Worm (Caenorhabditis elegans): ENCODE data around the gene sax-3.

Gene sax-3

ce11 chrX:3444514-3444913, 21.2 kb downstream of the sax-3 start, which contains the start of gene ZK813.7:
TSS of gene ZK813.7 (plus strand) at chrX:3444814.
- TF ChIP-seq med-1 (GFP tag; optimal IDR thresholded peaks at IDR 0.05; ENCODE audit: insufficient read depth) (no peak), ztf-23 (GFP tag; IDR thresholded peaks at IDR 0.05) (no peak), tab-1 (GFP tag; IDR thresholded peaks at IDR 0.05) (no peak), ref-1 (GFP tag; conservative IDR thresholded peaks at IDR 0.05) (no peak), cog-1 (tag; optimal IDR thresholded peaks at IDR 0.05) (no peak), T22C8.4 (GFP tag; IDR thresholded peaks at IDR 0.05) (no peak)

ce11 chrX:3443526-3443925, 22.2 kb downstream of the sax-3 start, which contains the start of gene ZK813.2:
TSS of gene ZK813.2 (plus strand) at chrX:3443826.
- TF ChIP-seq ztf-29 (GFP tag; IDR thresholded peaks at IDR 0.05) (no peak), klf-2 (GFP tag; conservative IDR thresholded peaks at IDR 0.05) (no peak), flt-1 (GFP tag; IDR thresholded peaks at IDR 0.05) (no peak), cog-1 (tag; optimal IDR thresholded peaks at IDR 0.05) (no peak), T22C8.4 (GFP tag; IDR thresholded peaks at IDR 0.05) (no peak), ref-1 (GFP tag; conservative IDR thresholded peaks at IDR 0.05) (no peak), ztf-23 (GFP tag; IDR thresholded peaks at IDR 0.05) (no peak), tab-1 (GFP tag; IDR thresholded peaks at IDR 0.05) (no peak), med-1 (GFP tag; optimal IDR thresholded peaks at IDR 0.05; ENCODE audit: insufficient read depth) (no peak)

ce11 chrX:3441539-3441938, 24.2 kb downstream of the sax-3 start, which contains the start of gene ZK813.3:
TSS of gene ZK813.3 (plus strand) at chrX:3441839.
- TF ChIP-seq ztf-29 (GFP tag; IDR thresholded peaks at IDR 0.05), result no peak
- no peak for TF ChIP-seq med-1 (GFP tag; optimal IDR thresholded peaks at IDR 0.05; ENCODE audit: insufficient read depth)
- no peak for TF ChIP-seq T22C8.4 (GFP tag; IDR thresholded peaks at IDR 0.05)
- TF ChIP-seq cog-1 (tag; optimal IDR thresholded peaks at IDR 0.05), result no peak
- no peak for TF ChIP-seq ref-1 (GFP tag; conservative IDR thresholded peaks at IDR 0.05)
- no peak for TF ChIP-seq klf-2 (GFP tag; conservative IDR thresholded peaks at IDR 0.05)
- no peak for TF ChIP-seq ztf-23 (GFP tag; IDR thresholded peaks at IDR 0.05)
- no peak for TF ChIP-seq flt-1 (GFP tag; IDR thresholded peaks at IDR 0.05)
- no peak for TF ChIP-seq tab-1 (GFP tag; IDR thresholded peaks at IDR 0.05)

- TF ChIP-seq T22C8.4 (GFP tag; IDR thresholded peaks at IDR 0.05), result no peak
- TF ChIP-seq klf-2 (GFP tag; conservative IDR thresholded peaks at IDR 0.05), result no peak
- TF ChIP-seq ref-1 (GFP tag; conservative IDR thresholded peaks at IDR 0.05), result no peak
- TF ChIP-seq cog-1 (tag; optimal IDR thresholded peaks at IDR 0.05), result no peak
- no peak for TF ChIP-seq ztf-29 (GFP tag; IDR thresholded peaks at IDR 0.05)
- TF ChIP-seq flt-1 (GFP tag; IDR thresholded peaks at IDR 0.05), result no peak
- no peak for TF ChIP-seq tab-1 (GFP tag; IDR thresholded peaks at IDR 0.05)
- no peak for TF ChIP-seq ztf-23 (GFP tag; IDR thresholded peaks at IDR 0.05)
- no peak for TF ChIP-seq med-1 (GFP tag; optimal IDR thresholded peaks at IDR 0.05; ENCODE audit: insufficient read depth)
Measured at ce11 chrX:3440308-3440707, 25.4 kb downstream of the sax-3 start.

- TF ChIP-seq ref-1 (GFP tag; conservative IDR thresholded peaks at IDR 0.05) (no peak), flt-1 (GFP tag; IDR thresholded peaks at IDR 0.05) (no peak), med-1 (GFP tag; optimal IDR thresholded peaks at IDR 0.05; ENCODE audit: insufficient read depth) (no peak), tab-1 (GFP tag; IDR thresholded peaks at IDR 0.05) (no peak), ztf-23 (GFP tag; IDR thresholded peaks at IDR 0.05) (no peak), T22C8.4 (GFP tag; IDR thresholded peaks at IDR 0.05) (no peak), cog-1 (tag; optimal IDR thresholded peaks at IDR 0.05) (no peak), klf-2 (GFP tag; conservative IDR thresholded peaks at IDR 0.05) (no peak), ztf-29 (GFP tag; IDR thresholded peaks at IDR 0.05) (no peak)
Measured at ce11 chrX:3439823-3440222, 25.9 kb downstream of the sax-3 start.

ce11 chrX:3430020-3430419, 35.7 kb downstream of the sax-3 start, which contains the start of gene ZK813.4:
TSS of gene ZK813.4 (minus strand) at chrX:3430120.
- no peak for TF ChIP-seq med-1 (GFP tag; optimal IDR thresholded peaks at IDR 0.05; ENCODE audit: insufficient read depth)
- no peak for TF ChIP-seq ztf-29 (GFP tag; IDR thresholded peaks at IDR 0.05)
- TF ChIP-seq T22C8.4 (GFP tag; IDR thresholded peaks at IDR 0.05), result no peak
- TF ChIP-seq tab-1 (GFP tag; IDR thresholded peaks at IDR 0.05), result no peak
- TF ChIP-seq ref-1 (GFP tag; conservative IDR thresholded peaks at IDR 0.05), result no peak
- TF ChIP-seq cog-1 (tag; optimal IDR thresholded peaks at IDR 0.05), result no peak
- no peak for TF ChIP-seq klf-2 (GFP tag; conservative IDR thresholded peaks at IDR 0.05)
- no peak for TF ChIP-seq flt-1 (GFP tag; IDR thresholded peaks at IDR 0.05)
- TF ChIP-seq ztf-23 (GFP tag; IDR thresholded peaks at IDR 0.05), result no peak

ce11 chrX:3429122-3429521, 36.6 kb downstream of the sax-3 start:
- no peak for TF ChIP-seq ztf-23 (GFP tag; IDR thresholded peaks at IDR 0.05)
- TF ChIP-seq ztf-29 (GFP tag; IDR thresholded peaks at IDR 0.05), result no peak
- no peak for TF ChIP-seq med-1 (GFP tag; optimal IDR thresholded peaks at IDR 0.05; ENCODE audit: insufficient read depth)
- TF ChIP-seq klf-2 (GFP tag; conservative IDR thresholded peaks at IDR 0.05), result no peak
- no peak for TF ChIP-seq T22C8.4 (GFP tag; IDR thresholded peaks at IDR 0.05)
- TF ChIP-seq flt-1 (GFP tag; IDR thresholded peaks at IDR 0.05), result no peak
- no peak for TF ChIP-seq ref-1 (GFP tag; conservative IDR thresholded peaks at IDR 0.05)
- TF ChIP-seq tab-1 (GFP tag; IDR thresholded peaks at IDR 0.05), result no peak
- no peak for TF ChIP-seq cog-1 (tag; optimal IDR thresholded peaks at IDR 0.05)

- no peak for TF ChIP-seq tab-1 (GFP tag; IDR thresholded peaks at IDR 0.05)
- no peak for TF ChIP-seq T22C8.4 (GFP tag; IDR thresholded peaks at IDR 0.05)
- TF ChIP-seq ztf-29 (GFP tag; IDR thresholded peaks at IDR 0.05), result no peak
- TF ChIP-seq cog-1 (tag; optimal IDR thresholded peaks at IDR 0.05), result no peak
- TF ChIP-seq flt-1 (GFP tag; IDR thresholded peaks at IDR 0.05), result no peak
- no peak for TF ChIP-seq med-1 (GFP tag; optimal IDR thresholded peaks at IDR 0.05; ENCODE audit: insufficient read depth)
- no peak for TF ChIP-seq klf-2 (GFP tag; conservative IDR thresholded peaks at IDR 0.05)
- no peak for TF ChIP-seq ref-1 (GFP tag; conservative IDR thresholded peaks at IDR 0.05)
- no peak for TF ChIP-seq ztf-23 (GFP tag; IDR thresholded peaks at IDR 0.05)
Measured at ce11 chrX:3424516-3424915, 41.2 kb downstream of the sax-3 start, which contains the start of gene ZK813.6. TSS of gene ZK813.6 (plus strand) at chrX:3424816.

ce11 chrX:3419084-3419483, 46.6 kb downstream of the sax-3 start, which contains the start of gene C04F6.7:
TSS of gene C04F6.7 (minus strand) at chrX:3419184.
- TF ChIP-seq ztf-23 (GFP tag; IDR thresholded peaks at IDR 0.05) (no peak), klf-2 (GFP tag; conservative IDR thresholded peaks at IDR 0.05) (no peak), ztf-29 (GFP tag; IDR thresholded peaks at IDR 0.05) (no peak)

ce11 chrX:3416063-3416462, 49.7 kb downstream of the sax-3 start:
- TF ChIP-seq flt-1 (GFP tag; IDR thresholded peaks at IDR 0.05) (no peak), ztf-29 (GFP tag; IDR thresholded peaks at IDR 0.05) (no peak), med-1 (GFP tag; optimal IDR thresholded peaks at IDR 0.05; ENCODE audit: insufficient read depth) (no peak), ztf-23 (GFP tag; IDR thresholded peaks at IDR 0.05) (no peak), T22C8.4 (GFP tag; IDR thresholded peaks at IDR 0.05) (no peak), klf-2 (GFP tag; conservative IDR thresholded peaks at IDR 0.05) (no peak), cog-1 (tag; optimal IDR thresholded peaks at IDR 0.05) (no peak)

Measured in whole organism, midembryonic.